Worm (Caenorhabditis elegans) whole organism, L2 larva: ENCODE data around the gene aqp-8.

ENCODE experiments used
- ZK546.5 ChIP-seq: sonication (generic microtip); optimal IDR thresholded peaks from 2 replicates; lab custom pipeline; 2017; ENCODE audit warnings: missing biosample characterization, missing genetic modification characterization
- alr-1 ChIP-seq: fragments of 150-350 bp; optimal IDR thresholded peaks from 2 replicates; lab custom pipeline; 2014; ENCODE audit warnings: missing biosample characterization, missing genetic modification characterization
- ama-1 ChIP-seq: fragments of 150-350 bp; optimal IDR thresholded peaks from 2 replicates; lab custom pipeline; 2018; ENCODE audit warnings: inconsistent platforms
- ceh-82 ChIP-seq: fragments of 150-350 bp; optimal IDR thresholded peaks from 2 replicates; lab custom pipeline; 2014; ENCODE audit warnings: missing biosample characterization, missing genetic modification characterization
- dmd-4 ChIP-seq: sonication (generic microtip); optimal IDR thresholded peaks from 2 replicates; lab custom pipeline; 2017; ENCODE audit warnings: missing biosample characterization, missing genetic modification characterization
- lin-13 ChIP-seq: fragments of 150-350 bp; optimal IDR thresholded peaks from 2 replicates; lab custom pipeline; 2014; ENCODE audit warnings: missing biosample characterization, missing genetic modification reagents, missing genetic modification characterization
- lin-39 ChIP-seq: fragments of 150-350 bp; optimal IDR thresholded peaks from 2 replicates; lab custom pipeline; 2014; ENCODE audit warnings: missing biosample characterization, missing genetic modification reagents, missing genetic modification characterization
- nhr-11 ChIP-seq: fragments of 150-350 bp; optimal IDR thresholded peaks from 2 replicates; lab custom pipeline; 2014; ENCODE audit warnings: missing biosample characterization, missing genetic modification characterization
- nhr-237 ChIP-seq: fragments of 150-350 bp; optimal IDR thresholded peaks from 2 replicates; lab custom pipeline; 2014; ENCODE audit warnings: missing biosample characterization, missing genetic modification characterization
- nhr-25 ChIP-seq: fragments of 150-350 bp; sonication (generic microtip); optimal IDR thresholded peaks from 3 replicates; lab custom pipeline; 2014; ENCODE audit warnings: missing biosample characterization, missing genetic modification characterization
- snpc-4 ChIP-seq: fragments of 150-350 bp; optimal IDR thresholded peaks from 2 replicates; lab custom pipeline; 2014; ENCODE audit warnings: missing biosample characterization, missing genetic modification characterization
- zag-1 ChIP-seq: fragments of 150-350 bp; optimal IDR thresholded peaks from 2 replicates; lab custom pipeline; 2014; ENCODE audit warnings: missing biosample characterization, missing genetic modification characterization
- ztf-1 ChIP-seq: fragments of 200-800 bp; sonication (Bioruptor generic); conservative IDR thresholded peaks from 2 replicates; pipeline ENCODE4 v1.3.6; 2022; ENCODE audit warnings: missing genetic modification characterization, missing compliant biosample characterization

- TF ChIP-seq lin-13 (GFP tag; lab: Kevin White, UChicago): peak; percentile 26
- TF ChIP-seq lin-39: no peak
- no peak for TF ChIP-seq nhr-11 (tag; lab: Kevin White, UChicago)
- no peak for TF ChIP-seq snpc-4 (tag; lab: Kevin White, UChicago)
- TF ChIP-seq ztf-1 (GFP tag; lab: Robert Waterston, UW): no peak
- TF ChIP-seq ZK546.5 (tag; lab: Kevin White, UChicago): no peak
- TF ChIP-seq dmd-4 (tag; lab: Kevin White, UChicago): no peak
- no peak for TF ChIP-seq zag-1 (tag; lab: Kevin White, UChicago)
- no peak for TF ChIP-seq ceh-82 (tag; lab: Kevin White, UChicago)
- no peak for TF ChIP-seq nhr-25
- no peak for TF ChIP-seq ama-1 (lab: Kevin White, UChicago)
- no peak for TF ChIP-seq alr-1 (tag; lab: Kevin White, UChicago)
- TF ChIP-seq nhr-237 (tag; lab: Kevin White, UChicago): no peak
These were observed 2.0 kb upstream of the aqp-8 start, which contains the start of gene dhhc-10 for ce11 chrX:4706755-4707226.
